Worm (Caenorhabditis elegans) whole organism, young adult: Measurements from ENCODE around the gene F13D12.3.

ENCODE experiments used
- B0035.1 ChIP-seq: sonication (generic microtip); optimal IDR thresholded peaks from 2 replicates; lab custom pipeline; 2016; ENCODE audit warnings: missing genetic modification characterization, mild to moderate bottlenecking, missing compliant biosample characterization, missing genotype, missing genetic modification reagents
- B0336.3 ChIP-seq: fragments of 200-800 bp; sonication (Bioruptor generic); IDR thresholded peaks from 2 replicates; pipeline ENCODE4 v1.3.6; 2022; ENCODE audit warnings: missing genetic modification characterization, missing compliant biosample characterization
- D2030.7 ChIP-seq: fragments of 200-800 bp; sonication (Bioruptor generic); IDR thresholded peaks from 2 replicates; pipeline ENCODE4 v1.3.6; 2022; ENCODE audit warnings: missing genetic modification reagents, missing genetic modification characterization, missing compliant biosample characterization
- F22D6.2 ChIP-seq: sonication (generic microtip); optimal IDR thresholded peaks from 2 replicates; lab custom pipeline; 2016; ENCODE audit warnings: mild to moderate bottlenecking, missing genetic modification characterization, missing compliant biosample characterization
- F33H1.4 ChIP-seq: fragments of 200-800 bp; sonication (Bioruptor generic); IDR thresholded peaks from 2 replicates; pipeline ENCODE4 v1.3.6; 2022; ENCODE audit warnings: missing genetic modification reagents, missing genetic modification characterization, missing compliant biosample characterization
- F52B5.7 ChIP-seq: sonication (generic microtip); optimal IDR thresholded peaks from 2 replicates; lab custom pipeline; 2016; ENCODE audit warnings: mild to moderate bottlenecking, missing genetic modification characterization, missing compliant biosample characterization
- ZK185.1 ChIP-seq: sonication (generic microtip); optimal IDR thresholded peaks from 2 replicates; lab custom pipeline; 2016; ENCODE audit warnings: mild to moderate bottlenecking, missing genetic modification characterization, missing compliant biosample characterization; ENCODE audit not compliant: poor library complexity, severe bottlenecking
- aptf-2 ChIP-seq: fragments of 200-800 bp; sonication (Bioruptor generic); conservative IDR thresholded peaks from 2 replicates; pipeline ENCODE4 v1.3.6; 2022; ENCODE audit warnings: missing genetic modification reagents, missing genetic modification characterization, missing compliant biosample characterization
- atf-7 ChIP-seq: sonication (generic microtip); optimal IDR thresholded peaks from 2 replicates; lab custom pipeline; 2017; ENCODE audit warnings: mild to moderate bottlenecking, missing genetic modification characterization, missing compliant biosample characterization
- attf-3 ChIP-seq: fragments of 200-800 bp; sonication (Bioruptor generic); conservative IDR thresholded peaks from 2 replicates; pipeline ENCODE4 v1.3.6; 2022; ENCODE audit warnings: missing genetic modification reagents, missing genetic modification characterization, missing compliant biosample characterization
- attf-5 ChIP-seq: fragments of 200-800 bp; sonication (Bioruptor generic); optimal IDR thresholded peaks from 2 replicates; lab custom pipeline; 2018; ENCODE audit warnings: mild to moderate bottlenecking, missing genetic modification characterization, missing compliant biosample characterization
- ccch-3 ChIP-seq: fragments of 200-800 bp; sonication (Bioruptor generic); optimal IDR thresholded peaks from 2 replicates; lab custom pipeline; 2018; ENCODE audit warnings: mild to moderate bottlenecking, missing genetic modification characterization, missing compliant biosample characterization
- cebp-1 ChIP-seq, 2 experiments: fragments of 200-800 bp in 1 of 2; sonication (Bioruptor generic) in 1 of 2; sonication (generic microtip) in 1 of 2; IDR thresholded peaks in 1 of 2; optimal IDR thresholded peaks in 1 of 2; 2 replicates each; pipeline versions ENCODE4 v1.3.6 to Lab custom; 2017 to 2022; ENCODE audit warnings: missing compliant biosample characterization in 2 of 2, missing genetic modification characterization in 2 of 2, mild to moderate bottlenecking in 1 of 2, missing genetic modification reagents in 1 of 2, moderate library complexity in 1 of 2
- dox-1 ChIP-seq: fragments of 200-800 bp; sonication (Bioruptor generic); IDR thresholded peaks from 2 replicates; pipeline ENCODE4 v1.3.6; 2022; ENCODE audit warnings: missing genetic modification reagents, missing genetic modification characterization, missing compliant biosample characterization
- dpl-1 ChIP-seq: fragments of 150-350 bp; optimal IDR thresholded peaks from 2 replicates; lab custom pipeline; 2014; ENCODE audit warnings: missing biosample characterization, missing genetic modification reagents, missing genetic modification characterization
- efl-1 ChIP-seq: fragments of 150-350 bp; optimal IDR thresholded peaks from 2 replicates; lab custom pipeline; 2014; ENCODE audit warnings: missing biosample characterization, missing genetic modification reagents, missing genetic modification characterization
- fkh-3 ChIP-seq: sonication (generic microtip); optimal IDR thresholded peaks from 2 replicates; lab custom pipeline; 2016; ENCODE audit warnings: mild to moderate bottlenecking, missing genetic modification characterization, missing compliant biosample characterization
- hmg-1.2 ChIP-seq: fragments of 200-800 bp; sonication (Bioruptor generic); IDR thresholded peaks from 2 replicates; pipeline ENCODE4 v1.3.6; 2022; ENCODE audit warnings: missing genetic modification reagents, missing genetic modification characterization, missing compliant biosample characterization
- hmg-20 ChIP-seq: fragments of 200-800 bp; sonication (Bioruptor generic); IDR thresholded peaks from 2 replicates; pipeline ENCODE4 v1.3.6; 2022; ENCODE audit warnings: missing genetic modification reagents, missing genetic modification characterization, missing compliant biosample characterization
- hsf-1 ChIP-seq: fragments of 200-800 bp; sonication (Bioruptor generic); IDR thresholded peaks from 2 replicates; pipeline ENCODE4 v1.3.6; 2022; ENCODE audit warnings: missing genetic modification reagents, missing genetic modification characterization, missing compliant biosample characterization
- lin-54 ChIP-seq: fragments of 200-800 bp; sonication (Bioruptor generic); optimal IDR thresholded peaks from 2 replicates; lab custom pipeline; 2018; ENCODE audit warnings: mild to moderate bottlenecking, missing genetic modification characterization, missing compliant biosample characterization
- lsl-1 ChIP-seq: fragments of 200-800 bp; sonication (Bioruptor generic); optimal IDR thresholded peaks from 2 replicates; lab custom pipeline; 2018; ENCODE audit warnings: mild to moderate bottlenecking, missing genetic modification characterization, moderate library complexity, missing compliant biosample characterization
- madf-6 ChIP-seq: fragments of 200-800 bp; sonication (Bioruptor generic); IDR thresholded peaks from 2 replicates; pipeline ENCODE4 v1.3.6; 2022; ENCODE audit warnings: missing genetic modification reagents, missing genetic modification characterization, missing compliant biosample characterization
- madf-8 ChIP-seq: fragments of 200-800 bp; sonication (Bioruptor generic); conservative IDR thresholded peaks from 2 replicates; pipeline ENCODE4 v1.3.6; 2022; ENCODE audit warnings: missing genetic modification reagents, missing genetic modification characterization, missing compliant biosample characterization
- mcd-1 ChIP-seq: fragments of 200-800 bp; sonication (Bioruptor generic); IDR thresholded peaks from 2 replicates; pipeline ENCODE4 v1.3.6; 2022; ENCODE audit warnings: missing genetic modification reagents, missing genetic modification characterization, missing compliant biosample characterization
- nfya-2 ChIP-seq: fragments of 200-800 bp; sonication (Bioruptor generic); IDR thresholded peaks from 2 replicates; pipeline ENCODE4 v1.3.6; 2022; ENCODE audit warnings: missing genetic modification reagents, missing genetic modification characterization, missing compliant biosample characterization
- nhr-80 ChIP-seq: sonication (generic microtip); optimal IDR thresholded peaks from 2 replicates; lab custom pipeline; 2016; ENCODE audit warnings: missing genetic modification characterization, missing compliant biosample characterization
- pbrm-1 ChIP-seq: fragments of 200-800 bp; sonication (Bioruptor generic); IDR thresholded peaks from 2 replicates; pipeline ENCODE4 v1.3.6; 2022; ENCODE audit warnings: missing genetic modification reagents, missing genetic modification characterization, missing compliant biosample characterization
- pha-4 ChIP-seq: fragments of 150-350 bp; sonication (generic microtip); optimal IDR thresholded peaks from 2 replicates; lab custom pipeline; 2014; ENCODE audit warnings: missing biosample characterization, missing genetic modification reagents, missing genetic modification characterization
- rcor-1 ChIP-seq: fragments of 200-800 bp; sonication (Bioruptor generic); IDR thresholded peaks from 2 replicates; pipeline ENCODE4 v1.3.6; 2022; ENCODE audit warnings: missing genetic modification reagents, missing genetic modification characterization, missing compliant biosample characterization
- snpc-3.4 ChIP-seq: sonication (generic microtip); optimal IDR thresholded peaks from 2 replicates; lab custom pipeline; 2017; ENCODE audit warnings: missing genetic modification characterization, mild to moderate bottlenecking, missing compliant biosample characterization, antibody characterized with exemption, moderate library complexity, missing genotype, missing genetic modification reagents
- snpc-4 ChIP-seq, 5 experiments: fragments of 150-350 bp in 1 of 5; sonication (generic microtip) in 4 of 5; optimal IDR thresholded peaks; 2 replicates each; lab custom pipeline; 2014 to 2018; ENCODE audit warnings: missing genetic modification characterization in 5 of 5, missing biosample characterization in 3 of 5, antibody characterized with exemption in 2 of 5, mild to moderate bottlenecking in 2 of 5, missing compliant biosample characterization in 2 of 5, missing genotype in 2 of 5, moderate library complexity in 2 of 5, missing genetic modification reagents in 1 of 5
- somi-1 ChIP-seq: fragments of 200-800 bp; sonication (Bioruptor generic); optimal IDR thresholded peaks from 2 replicates; lab custom pipeline; 2018; ENCODE audit warnings: mild to moderate bottlenecking, missing genetic modification characterization, missing compliant biosample characterization
- sptf-2 ChIP-seq: fragments of 200-800 bp; sonication (Bioruptor generic); optimal IDR thresholded peaks from 2 replicates; lab custom pipeline; 2018; ENCODE audit warnings: mild to moderate bottlenecking, missing genetic modification characterization, missing compliant biosample characterization
- tbp1 ChIP-seq: fragments of 200-800 bp; sonication (Bioruptor generic); optimal IDR thresholded peaks from 2 replicates; lab custom pipeline; 2018; ENCODE audit warnings: mild to moderate bottlenecking, missing genetic modification characterization, missing compliant biosample characterization
- tlf-1 ChIP-seq: fragments of 200-800 bp; sonication (Bioruptor generic); optimal IDR thresholded peaks from 2 replicates; lab custom pipeline; 2018; ENCODE audit warnings: mild to moderate bottlenecking, missing genetic modification characterization, missing compliant biosample characterization
- xnd-1 ChIP-seq: sonication (generic microtip); optimal IDR thresholded peaks from 2 replicates; lab custom pipeline; 2016; ENCODE audit warnings: missing genotype, missing genetic modification reagents, missing genetic modification characterization, missing compliant biosample characterization
- ztf-18 ChIP-seq: sonication (generic microtip); optimal IDR thresholded peaks from 2 replicates; lab custom pipeline; 2016; ENCODE audit warnings: missing genotype, mild to moderate bottlenecking, missing genetic modification characterization, missing compliant biosample characterization
- ztf-28 ChIP-seq: fragments of 200-800 bp; sonication (Bioruptor generic); IDR thresholded peaks from 2 replicates; pipeline ENCODE4 v1.3.6; 2022; ENCODE audit warnings: missing genetic modification reagents, missing genetic modification characterization, missing compliant biosample characterization
- ztf-3 ChIP-seq: fragments of 200-800 bp; sonication (Bioruptor generic); optimal IDR thresholded peaks from 2 replicates; lab custom pipeline; 2018; ENCODE audit warnings: mild to moderate bottlenecking, missing genetic modification characterization, missing compliant biosample characterization

Gene F13D12.3

DNA sequence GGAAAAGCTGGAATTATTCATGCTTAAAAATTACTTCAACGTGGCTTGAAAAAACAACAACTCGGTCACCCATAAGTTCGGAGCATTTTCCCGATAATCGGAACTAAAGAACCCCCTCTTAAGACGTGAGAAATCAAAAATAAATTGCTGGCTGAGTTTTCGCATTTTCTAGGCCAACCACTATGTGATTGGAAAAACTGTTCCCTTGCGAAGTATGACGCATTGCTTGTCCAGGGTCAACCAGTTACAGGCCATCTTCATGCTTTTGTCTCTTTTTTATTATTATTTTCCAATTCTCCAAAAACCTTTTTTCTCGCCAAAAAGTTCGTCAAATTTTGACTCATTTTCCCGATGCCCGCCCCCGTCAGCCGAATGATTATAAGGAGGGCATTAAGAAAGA is at the start of gene F13D12.3:
Gene F13D12.3 (plus strand): TSS at position 301 of the 400 bp plus-strand sequence.
- TF ChIP-seq cebp-1 (GFP tag; IDR thresholded peaks at IDR 0.05; lab: Robert Waterston, UW) (no peak), cebp-1 (tag; optimal IDR thresholded peaks at IDR 0.05; lab: Kevin White, UChicago) (no peak), somi-1 (GFP tag; lab: Kevin White, UChicago) (no peak), snpc-3.4 (tag; lab: Kevin White, UChicago) (no peak), xnd-1 (tag; lab: Kevin White, UChicago) (no peak), ztf-28 (no peak), sptf-2 (no peak), atf-7 (tag; lab: Kevin White, UChicago) (no peak), nfya-2 (GFP tag; lab: Robert Waterston, UW) (no peak), F22D6.2 (tag; lab: Kevin White, UChicago) (no peak), hmg-20 (GFP tag; lab: Robert Waterston, UW) (no peak), ztf-3 (GFP tag; lab: Kevin White, UChicago) (no peak), ccch-3 (no peak)

- peak; percentile 60 for TF ChIP-seq ZK185.1
- peak; percentile 82 for TF ChIP-seq dox-1 (GFP tag; lab: Robert Waterston, UW)
- peak; percentile 70 for TF ChIP-seq mcd-1 (GFP tag; lab: Robert Waterston, UW)
- peak; percentile 84 for TF ChIP-seq attf-5 (GFP tag; lab: Kevin White, UChicago)
- no peak for TF ChIP-seq F52B5.7
- TF ChIP-seq F33H1.4 (GFP tag; lab: Robert Waterston, UW): peak; percentile 50
- TF ChIP-seq tbp1: peak; percentile 35
- peak; percentile 56 for TF ChIP-seq dpl-1 (GFP tag; lab: Kevin White, UChicago)
- TF ChIP-seq aptf-2 (GFP tag; lab: Robert Waterston, UW): no peak
- peak; percentile 83 for TF ChIP-seq lin-54 (GFP tag; lab: Kevin White, UChicago)
- TF ChIP-seq hmg-1.2 (GFP tag; lab: Robert Waterston, UW): peak; percentile 36; the same call in 1 of the 2 replicates
- TF ChIP-seq attf-3: peak; percentile 56; the same call in 1 of the 2 replicates
- no peak for TF ChIP-seq madf-8
- peak; percentile 32 for TF ChIP-seq tlf-1 (GFP tag; lab: Kevin White, UChicago)
- 0 out of 2 replicates have a peak, but pooled peaks have one; percentile 18 for TF ChIP-seq B0336.3
- TF ChIP-seq pbrm-1 (GFP tag; lab: Robert Waterston, UW): 0 out of 2 replicates have a peak, but pooled peaks have one; percentile 51
- TF ChIP-seq madf-6 (GFP tag; lab: Robert Waterston, UW): peak; percentile 71
- peak; percentile 5 for TF ChIP-seq snpc-3.4 (tag; lab: Kevin White, UChicago)
- TF ChIP-seq lsl-1 (GFP tag; lab: Kevin White, UChicago): peak; percentile 68
- peak; percentile 95 for TF ChIP-seq ztf-18 (tag; lab: Kevin White, UChicago)
- peak; percentile 34; the same call in 1 of the 2 replicates for TF ChIP-seq D2030.7 (GFP tag; lab: Robert Waterston, UW)
- TF ChIP-seq snpc-4 (GFP tag; optimal IDR thresholded peaks at IDR 0.05; lab: Kevin White, UChicago): no peak
- TF ChIP-seq snpc-4 (tag; optimal IDR thresholded peaks at IDR 0.05; lab: Kevin White, UChicago): peak in 2 of 4 experiments; percentile 28 to 78
- TF ChIP-seq pha-4 (tag; lab: Kevin White, UChicago): no peak
- no peak for TF ChIP-seq B0035.1 (tag; lab: Kevin White, UChicago)
- no peak for TF ChIP-seq fkh-3 (tag; lab: Kevin White, UChicago)
- no peak for TF ChIP-seq hsf-1 (GFP tag; lab: Robert Waterston, UW)
- TF ChIP-seq rcor-1 (GFP tag; lab: Robert Waterston, UW): peak; percentile 32; the same call in 1 of the 2 replicates
- peak; percentile 18 for TF ChIP-seq xnd-1 (tag; lab: Kevin White, UChicago)
- peak; percentile 43 for TF ChIP-seq efl-1 (GFP tag; lab: Kevin White, UChicago)
- TF ChIP-seq nhr-80 (tag; lab: Kevin White, UChicago): peak; percentile 42
These were observed 44.2 kb upstream of the F13D12.3 start, which contains the start of the genes trr-1 and C47D12.2 for ce11 chrII:11675877-11676473. Gene trr-1 (minus strand): TSS chrII:11675927. Gene C47D12.2 (plus strand): TSS chrII:11676306.
